Worm (Caenorhabditis elegans): ENCODE data around the gene C35A5.3.

- TF ChIP-seq W03F9.2 (tag; optimal IDR thresholded peaks at IDR 0.05) (no peak), dao-5 (tag; optimal IDR thresholded peaks at IDR 0.05) (no peak), him-1 (tag; optimal IDR thresholded peaks at IDR 0.05) (no peak)
These were observed 37.0 kb downstream of the C35A5.3 start for ce11 chrV:10464160-10464559.
